Fruit fly (Drosophila melanogaster) whole organism, embryonic: ENCODE results near the gene Cpr92A.

Source experiments
- Aef1 ChIP-seq: fragments of 200-800 bp; sonication (Bioruptor generic); IDR thresholded peaks from 3 replicates; pipeline ENCODE4 v1.3.6; 2022; ENCODE audit warnings: missing biosample characterization, missing genetic modification characterization
- CG10565 ChIP-seq: fragments of 200-800 bp; sonication (Bioruptor generic); optimal IDR thresholded peaks from 3 replicates; lab custom pipeline; 2016; ENCODE audit warnings: missing biosample characterization, mild to moderate bottlenecking, missing genetic modification characterization
- CG11093 ChIP-seq: fragments of 200-800 bp; sonication (Bioruptor generic); IDR thresholded peaks from 3 replicates; pipeline ENCODE4 v1.3.6; 2022; ENCODE audit warnings: missing biosample characterization, missing genetic modification characterization
- CG12236 ChIP-seq: fragments of 200-800 bp; sonication (Bioruptor generic); optimal IDR thresholded peaks from 2 replicates; lab custom pipeline; 2016; ENCODE audit warnings: missing biosample characterization, missing genetic modification characterization
- CG12299 ChIP-seq: fragments of 200-800 bp; sonication (Bioruptor generic); optimal IDR thresholded peaks from 2 replicates; lab custom pipeline; 2018; ENCODE audit warnings: missing biosample characterization, mild to moderate bottlenecking, missing genetic modification characterization
- CG1233 ChIP-seq: fragments of 200-800 bp; sonication (Bioruptor generic); optimal IDR thresholded peaks from 4 replicates; lab custom pipeline; 2018; ENCODE audit warnings: missing biosample characterization, mild to moderate bottlenecking, missing genetic modification characterization
- CG14441 ChIP-seq: fragments of 200-800 bp; sonication (Bioruptor generic); IDR thresholded peaks from 2 replicates; pipeline ENCODE4 v1.3.6; 2022; ENCODE audit warnings: missing biosample characterization, missing genetic modification characterization
- CG14667 ChIP-seq: fragments of 200-800 bp; sonication (Bioruptor generic); IDR thresholded peaks from 2 replicates; pipeline ENCODE4 v1.3.6; 2022; ENCODE audit warnings: missing biosample characterization, missing genetic modification characterization
- CG15011 ChIP-seq: fragments of 200-800 bp; sonication (Bioruptor generic); optimal IDR thresholded peaks from 3 replicates; lab custom pipeline; 2018; ENCODE audit warnings: missing biosample characterization, mild to moderate bottlenecking, missing genetic modification characterization
- CG15073 ChIP-seq: fragments of 200-800 bp; sonication (Bioruptor generic); optimal IDR thresholded peaks from 2 replicates; lab custom pipeline; 2016; ENCODE audit warnings: missing biosample characterization, missing genetic modification characterization
- CG17359 ChIP-seq: fragments of 200-800 bp; sonication (Bioruptor generic); optimal IDR thresholded peaks from 3 replicates; lab custom pipeline; 2018; ENCODE audit warnings: missing biosample characterization, mild to moderate bottlenecking, missing genetic modification characterization, moderate library complexity
- CG17385 ChIP-seq: fragments of 200-800 bp; sonication (Bioruptor generic); optimal IDR thresholded peaks from 3 replicates; lab custom pipeline; 2018; ENCODE audit warnings: missing biosample characterization, mild to moderate bottlenecking, missing genetic modification characterization
- CG17912 ChIP-seq: fragments of 200-800 bp; sonication (Bioruptor generic); optimal IDR thresholded peaks from 2 replicates; lab custom pipeline; 2018; ENCODE audit warnings: missing biosample characterization, mild to moderate bottlenecking, missing genetic modification characterization
- CG2202 ChIP-seq: fragments of 200-800 bp; sonication (Bioruptor generic); optimal IDR thresholded peaks from 2 replicates; lab custom pipeline; 2018; ENCODE audit warnings: missing biosample characterization, mild to moderate bottlenecking, missing genetic modification characterization
- CG3726 ChIP-seq: fragments of 200-800 bp; sonication (Bioruptor generic); IDR thresholded peaks from 3 replicates; pipeline ENCODE4, ENCODE4 v1.3.6; 2022; ENCODE audit warnings: missing biosample characterization, missing genetic modification characterization
- CG4730 ChIP-seq: fragments of 200-800 bp; sonication (Bioruptor generic); IDR thresholded peaks from 2 replicates; pipeline ENCODE4 v1.3.6; 2022; ENCODE audit warnings: missing biosample characterization, missing genetic modification characterization
- CG8765 ChIP-seq: fragments of 200-800 bp; sonication (Bioruptor generic); IDR thresholded peaks from 2 replicates; pipeline ENCODE4 v1.3.6; 2022; ENCODE audit warnings: missing biosample characterization, missing genetic modification characterization
- CG9437 ChIP-seq: fragments of 200-800 bp; sonication (Bioruptor generic); optimal IDR thresholded peaks from 2 replicates; lab custom pipeline; 2018; ENCODE audit warnings: missing biosample characterization, mild to moderate bottlenecking, missing genetic modification characterization
- E2f1 ChIP-seq: fragments of 200-800 bp; sonication (Bioruptor generic); IDR thresholded peaks from 2 replicates; pipeline ENCODE4 v1.3.6; 2022; ENCODE audit warnings: missing biosample characterization, missing genetic modification characterization
- H2.0 ChIP-seq: fragments of 200-800 bp; sonication (Bioruptor generic); IDR thresholded peaks from 2 replicates; pipeline ENCODE4 v1.3.6; 2022; ENCODE audit warnings: missing biosample characterization, missing genetic modification characterization
- HLH4C ChIP-seq: fragments of 200-800 bp; sonication (Bioruptor generic); IDR thresholded peaks from 3 replicates; pipeline ENCODE4 v1.3.6; 2022; ENCODE audit warnings: missing biosample characterization, missing genetic modification characterization; ENCODE audit not compliant: partially characterized antibody
- HmgD ChIP-seq: fragments of 200-800 bp; sonication (Bioruptor generic); optimal IDR thresholded peaks from 3 replicates; lab custom pipeline; 2016; ENCODE audit warnings: missing biosample characterization, missing genetic modification characterization
- PHDP ChIP-seq: fragments of 200-800 bp; sonication (Bioruptor generic); optimal IDR thresholded peaks from 3 replicates; lab custom pipeline; 2018; ENCODE audit warnings: missing biosample characterization, mild to moderate bottlenecking, missing genetic modification characterization, moderate library complexity
- Poxn ChIP-seq: fragments of 200-800 bp; sonication (Bioruptor generic); IDR thresholded peaks from 2 replicates; pipeline ENCODE4 v1.3.6; 2022; ENCODE audit warnings: missing biosample characterization, missing genetic modification characterization
- Rfx ChIP-seq: fragments of 200-800 bp; sonication (Bioruptor generic); IDR thresholded peaks from 2 replicates; pipeline ENCODE4 v1.3.6; 2022; ENCODE audit warnings: missing biosample characterization, missing genetic modification characterization
- Sry-δ ChIP-seq: fragments of 200-800 bp; sonication (Bioruptor generic); optimal IDR thresholded peaks from 2 replicates; lab custom pipeline; 2016; ENCODE audit warnings: missing biosample characterization, missing genetic modification characterization
- Stat92E ChIP-seq, 3 experiments: fragments of >200 bp in 2 of 3; fragments of 200-800 bp in 1 of 3; sonication (Bioruptor generic) in 1 of 3; optimal IDR thresholded peaks; 2 replicates each; lab custom pipeline; 2017 to 2019; ENCODE audit warnings: missing biosample characterization in 3 of 3, missing genetic modification characterization in 3 of 3, mild to moderate bottlenecking in 1 of 3, moderate library complexity in 1 of 3
- abd-A ChIP-seq: fragments of 200-800 bp; sonication (Bioruptor generic); optimal IDR thresholded peaks from 3 replicates; lab custom pipeline; 2019; ENCODE audit warnings: missing biosample characterization, mild to moderate bottlenecking, missing genetic modification characterization, moderate library complexity
- cwo ChIP-seq: fragments of 200-800 bp; sonication (Bioruptor generic); optimal IDR thresholded peaks from 3 replicates; lab custom pipeline; 2017; ENCODE audit warnings: missing biosample characterization, missing genetic modification characterization, mild to moderate bottlenecking, moderate library complexity, missing genetic modification reagents
- da ChIP-seq: fragments of 200-800 bp; sonication (Bioruptor generic); optimal IDR thresholded peaks from 2 replicates; lab custom pipeline; 2016; ENCODE audit warnings: missing biosample characterization, missing genetic modification characterization
- emc ChIP-seq: fragments of 200-800 bp; sonication (Bioruptor generic); optimal IDR thresholded peaks from 2 replicates; lab custom pipeline; 2016; ENCODE audit warnings: missing biosample characterization, missing genetic modification characterization
- fd3F ChIP-seq: fragments of 200-800 bp; sonication (Bioruptor generic); optimal IDR thresholded peaks from 2 replicates; lab custom pipeline; 2018; ENCODE audit warnings: missing biosample characterization, mild to moderate bottlenecking, missing genetic modification characterization, moderate library complexity
- fu2 ChIP-seq: fragments of 200-800 bp; sonication (Bioruptor generic); optimal IDR thresholded peaks from 2 replicates; lab custom pipeline; 2016; ENCODE audit warnings: missing biosample characterization, missing genetic modification characterization
- grn ChIP-seq: fragments of 200-800 bp; sonication (Bioruptor generic); optimal IDR thresholded peaks from 3 replicates; lab custom pipeline; 2017; ENCODE audit warnings: missing biosample characterization, missing genetic modification characterization
- gt ChIP-seq: fragments of 200-800 bp; sonication (Bioruptor generic); IDR thresholded peaks from 2 replicates; pipeline ENCODE4 v1.3.6; 2022; ENCODE audit warnings: missing biosample characterization, missing genetic modification characterization
- lilli ChIP-seq: fragments of 200-800 bp; sonication (Bioruptor generic); optimal IDR thresholded peaks from 3 replicates; lab custom pipeline; 2016; ENCODE audit warnings: missing biosample characterization, missing genetic modification characterization
- lmd ChIP-seq: fragments of 200-800 bp; sonication (Bioruptor generic); IDR thresholded peaks from 2 replicates; pipeline ENCODE4 v1.3.6; 2022; ENCODE audit warnings: missing biosample characterization, missing genetic modification characterization
- odd ChIP-seq: fragments of 200-800 bp; sonication (Bioruptor generic); optimal IDR thresholded peaks from 2 replicates; lab custom pipeline; 2017; ENCODE audit warnings: missing biosample characterization, mild to moderate bottlenecking, missing genetic modification characterization
- psq ChIP-seq: fragments of 200-800 bp; sonication (Bioruptor generic); optimal IDR thresholded peaks from 2 replicates; lab custom pipeline; 2017; ENCODE audit warnings: missing biosample characterization, missing genetic modification characterization
- tin ChIP-seq: fragments of 200-800 bp; sonication (Bioruptor generic); optimal IDR thresholded peaks from 3 replicates; lab custom pipeline; 2016; ENCODE audit warnings: missing biosample characterization, missing genetic modification characterization
- tll ChIP-seq, 2 experiments: fragments of 200-800 bp in 1 of 2; fragments of >200 bp in 1 of 2; sonication (Bioruptor generic) in 1 of 2; optimal IDR thresholded peaks; 2 replicates each; lab custom pipeline; 2017 to 2019; ENCODE audit warnings: missing biosample characterization in 2 of 2, missing genetic modification characterization in 2 of 2, mild to moderate bottlenecking in 1 of 2, moderate library complexity in 1 of 2
- vvl ChIP-seq: fragments of 200-800 bp; sonication (Bioruptor generic); IDR thresholded peaks from 2 replicates; pipeline ENCODE4 v1.3.6; 2022; ENCODE audit warnings: missing biosample characterization, missing genetic modification characterization
- wdn ChIP-seq: fragments of 200-800 bp; sonication (Bioruptor generic); IDR thresholded peaks from 2 replicates; pipeline ENCODE4 v1.3.6; 2022; ENCODE audit warnings: missing biosample characterization, missing genetic modification characterization

Gene Cpr92A

DNA sequence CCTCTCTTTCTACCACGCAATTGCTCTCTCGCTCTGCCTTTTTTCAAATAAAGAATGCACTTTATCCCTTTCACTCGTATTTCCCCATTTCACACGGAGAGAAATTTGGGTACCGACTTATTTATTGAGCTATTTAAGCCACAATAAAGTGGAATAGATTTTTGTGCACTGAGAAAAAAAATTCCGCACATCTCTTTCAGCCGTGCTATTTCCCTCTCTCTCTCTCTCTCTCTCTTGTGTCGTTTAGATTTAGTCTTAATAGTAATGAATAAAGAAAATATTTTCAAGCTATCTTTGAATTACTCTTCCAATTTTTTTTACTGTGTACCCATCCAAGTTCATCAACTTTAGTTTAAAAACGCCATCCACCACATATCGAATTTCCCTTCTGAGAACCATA, 24.9 kb upstream of the Cpr92A start (continued):
- TF ChIP-seq Rfx (GFP tag; lab: Robert Waterston, UW) (peak; percentile 79), Poxn (GFP tag; lab: Robert Waterston, UW) (0 out of 2 replicates have a peak, but pooled peaks have one; percentile 39), gt (GFP tag; lab: Robert Waterston, UW) (no peak), CG1233 (GFP tag; lab: Kevin White, UChicago) (peak; percentile 43), CG11093 (GFP tag; lab: Robert Waterston, UW) (0 out of 3 replicates have a peak, but pooled peaks have one; percentile 38), odd (GFP tag; lab: Kevin White, UChicago) (no peak), CG2202 (no peak), grn (GFP tag; lab: Kevin White, UChicago) (no peak), H2.0 (GFP tag; lab: Robert Waterston, UW) (no peak), emc (peak; percentile 58), wdn (GFP tag; lab: Robert Waterston, UW) (peak; percentile 65; the same call in 1 of the 2 replicates), CG14441 (GFP tag; lab: Robert Waterston, UW) (peak; percentile 67), fd3F (GFP tag; lab: Kevin White, UChicago) (no peak), HLH4C (GFP tag; lab: Robert Waterston, UW) (no peak), cwo (GFP tag; lab: Kevin White, UChicago) (peak; percentile 10), E2f1 (GFP tag; lab: Robert Waterston, UW) (peak; percentile 53), PHDP (tag; lab: Kevin White, UChicago) (peak; percentile 36), da (GFP tag; lab: Kevin White, UChicago) (no peak), CG4730 (no peak), CG15011 (peak; percentile 32), tin (GFP tag; lab: Kevin White, UChicago) (peak; percentile 37), CG12236 (GFP tag; lab: Kevin White, UChicago) (peak; percentile 19), lilli (GFP tag; lab: Kevin White, UChicago) (peak; percentile 60), tll (GFP tag; optimal IDR thresholded peaks at IDR 0.05; lab: Kevin White, UChicago) (peak in 1 of 2 experiments; percentile 8), CG10565 (no peak), CG14667 (GFP tag; lab: Robert Waterston, UW) (no peak), Stat92E (GFP tag; optimal IDR thresholded peaks at IDR 0.05; lab: Kevin White, UChicago) (no peak), psq (GFP tag; lab: Kevin White, UChicago) (no peak), CG8765 (GFP tag; lab: Robert Waterston, UW) (no peak), Sry-δ (GFP tag; lab: Kevin White, UChicago) (peak; percentile 5), CG17912 (GFP tag; lab: Kevin White, UChicago) (no peak), Aef1 (GFP tag; lab: Robert Waterston, UW) (peak; percentile 62), HmgD (GFP tag; lab: Kevin White, UChicago) (no peak), lmd (GFP tag; lab: Robert Waterston, UW) (peak; percentile 73), CG12299 (no peak), CG3726 (GFP tag; lab: Robert Waterston, UW) (peak; percentile 55; the same call in 1 of the 3 replicates), CG17385 (GFP tag; lab: Kevin White, UChicago) (peak; percentile 57), abd-A (tag; lab: Kevin White, UChicago) (no peak), CG9437 (GFP tag; lab: Kevin White, UChicago) (peak; percentile 26), CG15073 (GFP tag; lab: Kevin White, UChicago) (no peak), CG17359 (peak; percentile 60), vvl (GFP tag; lab: Robert Waterston, UW) (peak; percentile 73; the same call in 1 of the 2 replicates), fu2 (GFP tag; lab: Kevin White, UChicago) (peak; percentile 48)
